Worm (Caenorhabditis elegans) whole organism, L1 larva: Measurements from ENCODE around the gene oma-1.

ENCODE experiments used
- C16A3.4 ChIP-seq: fragments of 150-350 bp; optimal IDR thresholded peaks from 2 replicates; lab custom pipeline; 2014; ENCODE audit warnings: missing biosample characterization, missing genetic modification characterization
- F16B12.6 ChIP-seq: fragments of 150-350 bp; optimal IDR thresholded peaks from 2 replicates; lab custom pipeline; 2014; ENCODE audit warnings: missing biosample characterization, missing genetic modification characterization
- Y116A8C.19 ChIP-seq: sonication (generic microtip); optimal IDR thresholded peaks from 2 replicates; lab custom pipeline; 2016; ENCODE audit warnings: missing compliant biosample characterization, missing genetic modification characterization, borderline replicate concordance
- aha-1 ChIP-seq: fragments of 150-350 bp; optimal IDR thresholded peaks from 2 replicates; lab custom pipeline; 2014; ENCODE audit warnings: missing biosample characterization, missing genetic modification characterization
- blmp-1 ChIP-seq: fragments of 150-350 bp; optimal IDR thresholded peaks from 2 replicates; lab custom pipeline; 2014; ENCODE audit warnings: missing biosample characterization, missing genetic modification characterization
- ceh-63 ChIP-seq: fragments of 200-800 bp; sonication (Bioruptor generic); optimal IDR thresholded peaks from 2 replicates; lab custom pipeline; 2018; ENCODE audit warnings: mild to moderate bottlenecking, missing genetic modification characterization, missing compliant biosample characterization
- ceh-8 ChIP-seq: fragments of 200-800 bp; sonication (Bioruptor generic); optimal IDR thresholded peaks from 2 replicates; lab custom pipeline; 2018; ENCODE audit warnings: mild to moderate bottlenecking, missing genetic modification characterization, moderate library complexity, missing compliant biosample characterization
- ceh-90 ChIP-seq: sonication (generic microtip); optimal IDR thresholded peaks from 2 replicates; lab custom pipeline; 2016; ENCODE audit warnings: missing genetic modification characterization, missing compliant biosample characterization
- ces-1 ChIP-seq: fragments of 150-350 bp; optimal IDR thresholded peaks from 2 replicates; lab custom pipeline; 2014; ENCODE audit warnings: missing biosample characterization, missing genetic modification reagents, missing genetic modification characterization
- dpl-1 ChIP-seq, 3 experiments: fragments of 150-350 bp in 2 of 3; sonication (generic microtip) in 1 of 3; optimal IDR thresholded peaks; 2 replicates each; lab custom pipeline; 2014 to 2017; ENCODE audit warnings: missing biosample characterization in 3 of 3, missing genetic modification characterization in 3 of 3, missing genetic modification reagents in 3 of 3
- efl-1 ChIP-seq, 4 experiments: fragments of 150-350 bp; optimal IDR thresholded peaks in 3 of 4; peaks in 1 of 4; 1 replicate in 1 of 4; 2 replicates in 3 of 4; lab custom pipeline; 2014; ENCODE audit warnings: missing biosample characterization in 2 of 4, missing genetic modification characterization in 2 of 4, missing genetic modification reagents in 2 of 4
- elt-2 ChIP-seq: sonication (generic microtip); optimal IDR thresholded peaks from 2 replicates; lab custom pipeline; 2016; ENCODE audit warnings: missing genetic modification characterization, mild to moderate bottlenecking, inconsistent platforms, missing compliant biosample characterization, missing genetic modification reagents
- ets-5 ChIP-seq: fragments of 200-800 bp; sonication (Bioruptor generic); IDR thresholded peaks from 2 replicates; pipeline ENCODE4 v1.3.6; 2022; ENCODE audit warnings: missing genetic modification characterization, missing compliant biosample characterization
- fkh-10 ChIP-seq: sonication (generic microtip); optimal IDR thresholded peaks from 2 replicates; lab custom pipeline; 2017; ENCODE audit warnings: missing biosample characterization, missing genetic modification reagents, missing genetic modification characterization
- grh-1 ChIP-seq: fragments of 200-800 bp; sonication (Bioruptor generic); IDR thresholded peaks from 2 replicates; pipeline ENCODE4 v1.3.6; 2022; ENCODE audit warnings: missing genetic modification reagents, missing genetic modification characterization, missing compliant biosample characterization
- hlh-4 ChIP-seq: sonication (generic microtip); optimal IDR thresholded peaks from 2 replicates; lab custom pipeline; 2016; ENCODE audit warnings: mild to moderate bottlenecking, missing genetic modification characterization, missing compliant biosample characterization
- hpl-2 ChIP-seq: fragments of 150-350 bp; optimal IDR thresholded peaks from 2 replicates; lab custom pipeline; 2014; ENCODE audit warnings: missing biosample characterization, missing genetic modification reagents, missing genetic modification characterization
- irx-1 ChIP-seq: sonication (generic microtip); optimal IDR thresholded peaks from 2 replicates; lab custom pipeline; 2016; ENCODE audit warnings: missing genetic modification characterization, missing compliant biosample characterization
- isw-1 ChIP-seq: fragments of 200-800 bp; sonication (Bioruptor generic); IDR thresholded peaks from 2 replicates; pipeline ENCODE4 v1.3.6; 2022; ENCODE audit warnings: missing genetic modification characterization, missing compliant biosample characterization
- jun-1 ChIP-seq: fragments of 150-350 bp; optimal IDR thresholded peaks from 2 replicates; lab custom pipeline; 2014; ENCODE audit warnings: missing biosample characterization, missing genetic modification reagents, missing genetic modification characterization
- lin-14 ChIP-seq: fragments of 200-800 bp; sonication (Bioruptor generic); optimal IDR thresholded peaks from 2 replicates; lab custom pipeline; 2018; ENCODE audit warnings: mild to moderate bottlenecking, missing genetic modification characterization, moderate library complexity, missing compliant biosample characterization
- lin-15B ChIP-seq: fragments of 150-350 bp; sonication (generic microtip); optimal IDR thresholded peaks from 3 replicates; lab custom pipeline; 2014; ENCODE audit warnings: missing biosample characterization, missing genetic modification characterization
- lsy-2 ChIP-seq, 2 experiments: fragments of 150-350 bp; optimal IDR thresholded peaks; 2 replicates each; lab custom pipeline; 2014; ENCODE audit warnings: missing biosample characterization in 2 of 2, missing genetic modification characterization in 2 of 2
- mdl-1 ChIP-seq, 2 experiments: fragments of 150-350 bp; optimal IDR thresholded peaks; 2 replicates each; lab custom pipeline; 2014 to 2017; ENCODE audit warnings: missing biosample characterization in 2 of 2, missing genetic modification characterization in 2 of 2, inconsistent platforms in 1 of 2
- mep-1 ChIP-seq: fragments of 150-350 bp; optimal IDR thresholded peaks from 2 replicates; lab custom pipeline; 2014; ENCODE audit warnings: missing biosample characterization, missing genetic modification characterization
- nhr-12 ChIP-seq: sonication (generic microtip); optimal IDR thresholded peaks from 2 replicates; lab custom pipeline; 2017; ENCODE audit warnings: missing biosample characterization, missing genetic modification characterization
- nhr-19 ChIP-seq: fragments of 200-800 bp; sonication (Bioruptor generic); conservative IDR thresholded peaks from 2 replicates; pipeline ENCODE4 v1.3.6; 2022; ENCODE audit warnings: missing genetic modification characterization, missing compliant biosample characterization
- nhr-20 ChIP-seq: sonication (generic microtip); optimal IDR thresholded peaks from 2 replicates; lab custom pipeline; 2016; ENCODE audit warnings: mild to moderate bottlenecking, missing genetic modification characterization, missing compliant biosample characterization
- nhr-237 ChIP-seq: fragments of 150-350 bp; optimal IDR thresholded peaks from 2 replicates; lab custom pipeline; 2014; ENCODE audit warnings: missing biosample characterization, missing genetic modification characterization
- nhr-71 ChIP-seq: sonication (generic microtip); optimal IDR thresholded peaks from 2 replicates; lab custom pipeline; 2016; ENCODE audit warnings: mild to moderate bottlenecking, missing genetic modification characterization, moderate library complexity, missing compliant biosample characterization
- nhr-84 ChIP-seq: sonication (generic microtip); optimal IDR thresholded peaks from 2 replicates; lab custom pipeline; 2017; ENCODE audit warnings: missing biosample characterization, missing genetic modification characterization
- nhr-85 ChIP-seq: sonication (generic microtip); peaks from one replicate; lab custom pipeline; 2016; ENCODE audit warnings: missing genetic modification characterization, inconsistent platforms, missing compliant biosample characterization
- pag-3 ChIP-seq: sonication (generic microtip); optimal IDR thresholded peaks from 2 replicates; lab custom pipeline; 2017; ENCODE audit warnings: missing genetic modification characterization, mild to moderate bottlenecking, missing compliant biosample characterization, antibody characterized with exemption, borderline replicate concordance; ENCODE audit not compliant: insufficient read depth
- skn-1 ChIP-seq: fragments of 150-350 bp; optimal IDR thresholded peaks from 2 replicates; lab custom pipeline; 2014; ENCODE audit warnings: missing biosample characterization, missing genetic modification characterization
- snpc-4 ChIP-seq: fragments of 150-350 bp; optimal IDR thresholded peaks from 2 replicates; lab custom pipeline; 2014; ENCODE audit warnings: missing biosample characterization, missing genetic modification characterization
- snu-23 ChIP-seq: sonication (generic microtip); optimal IDR thresholded peaks from 2 replicates; lab custom pipeline; 2016; ENCODE audit warnings: missing genetic modification characterization, missing compliant biosample characterization
- sptf-1 ChIP-seq: fragments of 150-350 bp; optimal IDR thresholded peaks from 2 replicates; lab custom pipeline; 2014; ENCODE audit warnings: missing biosample characterization, missing genetic modification characterization
- sup-37 ChIP-seq: fragments of 200-800 bp; sonication (Bioruptor generic); optimal IDR thresholded peaks from 2 replicates; lab custom pipeline; 2018; ENCODE audit warnings: mild to moderate bottlenecking, missing genetic modification characterization, missing compliant biosample characterization
- swsn-7 ChIP-seq: sonication (generic microtip); optimal IDR thresholded peaks from 2 replicates; lab custom pipeline; 2016; ENCODE audit warnings: missing genetic modification characterization, missing compliant biosample characterization
- unc-30 ChIP-seq: sonication (generic microtip); optimal IDR thresholded peaks from 2 replicates; lab custom pipeline; 2017; ENCODE audit warnings: missing biosample characterization, missing genetic modification characterization
- zip-4 ChIP-seq: fragments of 200-800 bp; sonication (Bioruptor generic); optimal IDR thresholded peaks from 2 replicates; lab custom pipeline; 2018; ENCODE audit warnings: mild to moderate bottlenecking, missing genetic modification characterization, moderate library complexity, missing compliant biosample characterization

Gene oma-1

ce11 chrIV:8891131-8891530 lies 2.4 kb downstream of the oma-1 start, which contains the start of gene spr-2 (continued):
- peak; percentile 81 to 89 for TF ChIP-seq efl-1 (optimal IDR thresholded peaks at IDR 0.05; lab: Kevin White, UChicago)
- peak; percentile 86 to 99 for TF ChIP-seq efl-1 (GFP tag; optimal IDR thresholded peaks at IDR 0.05 in 1 of 2; lab: Kevin White, UChicago)
- no peak for TF ChIP-seq nhr-12 (tag; lab: Kevin White, UChicago)
- peak; percentile 75 for TF ChIP-seq nhr-19 (GFP tag; lab: Robert Waterston, UW)
- no peak for TF ChIP-seq sptf-1 (tag; lab: Kevin White, UChicago)
- TF ChIP-seq nhr-71 (tag; lab: Kevin White, UChicago) = peak; percentile 89
- TF ChIP-seq blmp-1 (tag; lab: Kevin White, UChicago) = peak; percentile 64
- no peak for TF ChIP-seq hpl-2 (GFP tag; lab: Kevin White, UChicago)
- TF ChIP-seq ceh-8 (GFP tag; lab: Kevin White, UChicago) = peak; percentile 68
- TF ChIP-seq jun-1 (tag; lab: Kevin White, UChicago) = peak; percentile 39
- TF ChIP-seq zip-4 (GFP tag; lab: Kevin White, UChicago) = no peak
- peak; percentile 59 for TF ChIP-seq irx-1 (tag; lab: Kevin White, UChicago)
- peak; percentile 52 for TF ChIP-seq F16B12.6 (tag; lab: Kevin White, UChicago)
- no peak for TF ChIP-seq ceh-90 (tag; lab: Kevin White, UChicago)
- peak; percentile 8 for TF ChIP-seq elt-2 (tag; lab: Kevin White, UChicago)
- peak; percentile 76 for TF ChIP-seq nhr-85 (tag; lab: Kevin White, UChicago)
- peak; percentile 92 for TF ChIP-seq mep-1 (tag; lab: Kevin White, UChicago)
- TF ChIP-seq Y116A8C.19 = no peak
- TF ChIP-seq snpc-4 (tag; lab: Kevin White, UChicago) = peak; percentile 66
- TF ChIP-seq snu-23 = peak; percentile 78
- TF ChIP-seq mdl-1 (tag; optimal IDR thresholded peaks at IDR 0.05; lab: Kevin White, UChicago) = peak in 1 of 2 experiments; percentile 48
- peak; percentile 42; the same call in 1 of the 2 replicates for TF ChIP-seq isw-1 (GFP tag; lab: Robert Waterston, UW)
- 0 out of 2 replicates have a peak, but pooled peaks have one; percentile 18 for TF ChIP-seq grh-1 (GFP tag; lab: Robert Waterston, UW)
- no peak for TF ChIP-seq hlh-4 (tag; lab: Kevin White, UChicago)
- no peak for TF ChIP-seq nhr-237 (tag; lab: Kevin White, UChicago)
- TF ChIP-seq lsy-2 (tag; optimal IDR thresholded peaks at IDR 0.05; lab: Kevin White, UChicago) = peak; percentile 84 to 87
- TF ChIP-seq lin-15B (tag; lab: Kevin White, UChicago) = peak; percentile 65
- peak; percentile 81 for TF ChIP-seq swsn-7 (tag; lab: Kevin White, UChicago)
- TF ChIP-seq C16A3.4 = peak; percentile 76
- TF ChIP-seq sup-37 (GFP tag; lab: Kevin White, UChicago) = no peak

- TF ChIP-seq lin-15B (tag; lab: Kevin White, UChicago) = no peak
- no peak for TF ChIP-seq ceh-63
- TF ChIP-seq snu-23 = no peak
- TF ChIP-seq jun-1 (tag; lab: Kevin White, UChicago) = no peak
- TF ChIP-seq grh-1 (GFP tag; lab: Robert Waterston, UW) = no peak
- TF ChIP-seq skn-1 (tag; lab: Kevin White, UChicago) = no peak
- TF ChIP-seq nhr-84 (tag; lab: Kevin White, UChicago) = no peak
- TF ChIP-seq fkh-10 = no peak
- no peak for TF ChIP-seq unc-30 (tag; lab: Kevin White, UChicago)
- TF ChIP-seq lin-14 = no peak
- no peak for TF ChIP-seq nhr-20
- no peak for TF ChIP-seq aha-1
- no peak for TF ChIP-seq dpl-1 (GFP tag; optimal IDR thresholded peaks at IDR 0.05; lab: Kevin White, UChicago)
- no peak for TF ChIP-seq ets-5 (GFP tag; lab: Robert Waterston, UW)
- TF ChIP-seq ces-1 = no peak
- TF ChIP-seq nhr-85 (tag; lab: Kevin White, UChicago) = no peak
- TF ChIP-seq pag-3 (tag; lab: Kevin White, UChicago) = no peak
- no peak for TF ChIP-seq Y116A8C.19
Observed at ce11 chrIV:8892558-8892957, 3.8 kb downstream of the oma-1 start, which contains the start of gene C27B7.2. Gene C27B7.2 (plus strand): TSS chrIV:8892858.
